Worm (Caenorhabditis elegans) whole organism, L1 larva: ENCODE data around the gene ckk-1.

Experiments
- efl-3 ChIP-seq: fragments of 200-800 bp; sonication (Bioruptor generic); optimal IDR thresholded peaks from 2 replicates; lab custom pipeline; 2018; ENCODE audit warnings: mild to moderate bottlenecking, missing genetic modification characterization, missing compliant biosample characterization
- lin-13 ChIP-seq: fragments of 150-350 bp; optimal IDR thresholded peaks from 2 replicates; lab custom pipeline; 2014; ENCODE audit warnings: missing biosample characterization, missing genetic modification reagents, missing genetic modification characterization
- lin-15B ChIP-seq: fragments of 150-350 bp; sonication (generic microtip); optimal IDR thresholded peaks from 3 replicates; lab custom pipeline; 2014; ENCODE audit warnings: missing biosample characterization, missing genetic modification characterization
- lsy-2 ChIP-seq, 2 experiments: fragments of 150-350 bp; optimal IDR thresholded peaks; 2 replicates each; lab custom pipeline; 2014; ENCODE audit warnings: missing biosample characterization in 2 of 2, missing genetic modification characterization in 2 of 2
- mdl-1 ChIP-seq, 2 experiments: fragments of 150-350 bp; optimal IDR thresholded peaks; 2 replicates each; lab custom pipeline; 2014 to 2017; ENCODE audit warnings: missing biosample characterization in 2 of 2, missing genetic modification characterization in 2 of 2, inconsistent platforms in 1 of 2
- nhr-77 ChIP-seq: fragments of 150-350 bp; optimal IDR thresholded peaks from 2 replicates; lab custom pipeline; 2014; ENCODE audit warnings: missing biosample characterization, missing genetic modification characterization
- unc-130 ChIP-seq: fragments of 150-350 bp; optimal IDR thresholded peaks from 2 replicates; lab custom pipeline; 2017; ENCODE audit warnings: missing biosample characterization, missing genetic modification characterization, inconsistent platforms
- unc-98 ChIP-seq: fragments of 200-800 bp; sonication (Bioruptor generic); IDR thresholded peaks from 2 replicates; pipeline ENCODE4 v1.3.6; 2022; ENCODE audit warnings: missing genetic modification characterization, missing compliant biosample characterization

- TF ChIP-seq mdl-1 (tag; optimal IDR thresholded peaks at IDR 0.05; lab: Kevin White, UChicago) (no peak), efl-3 (GFP tag; lab: Kevin White, UChicago) (no peak), nhr-77 (tag; lab: Kevin White, UChicago) (no peak), lsy-2 (tag; optimal IDR thresholded peaks at IDR 0.05; lab: Kevin White, UChicago) (peak in 1 of 2 experiments; percentile 21), lin-13 (GFP tag; lab: Kevin White, UChicago) (no peak), unc-98 (GFP tag; lab: Robert Waterston, UW) (no peak), lin-15B (tag; lab: Kevin White, UChicago) (no peak), unc-130 (tag; lab: Kevin White, UChicago) (peak; percentile 63)
Measured at ce11 chrIII:5630350-5630749, 4.9 kb upstream of the ckk-1 start.
